Worm (Caenorhabditis elegans): Measurements from ENCODE around the gene Y53G8AM.4.

DNA sequence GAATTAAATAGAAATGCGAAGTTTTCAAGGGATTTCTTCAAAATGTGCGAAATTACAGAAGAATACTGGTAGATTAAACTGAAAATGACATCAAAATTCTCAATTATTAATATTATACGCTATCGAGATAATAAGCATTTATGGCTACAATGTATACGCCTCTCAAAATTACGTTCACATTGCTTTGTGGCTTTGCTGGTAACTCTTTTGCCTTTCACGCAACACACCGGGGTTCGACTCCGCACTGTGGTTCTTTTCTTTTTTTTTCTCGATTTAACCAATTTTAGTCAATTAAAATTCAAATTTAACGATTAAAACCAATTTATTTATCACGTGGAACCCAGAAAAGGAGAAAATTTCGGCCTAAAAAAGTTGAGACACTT, 6.4 kb downstream of the Y53G8AM.4 start:
- TF ChIP-seq W03F9.2 (tag; optimal IDR thresholded peaks at IDR 0.05) (no peak), him-1 (tag; optimal IDR thresholded peaks at IDR 0.05) (no peak)

All from whole organism, L4/young adult.